Worm (Caenorhabditis elegans): ENCODE results near the gene F38B7.3.

F38B7.3 gene

DNA sequence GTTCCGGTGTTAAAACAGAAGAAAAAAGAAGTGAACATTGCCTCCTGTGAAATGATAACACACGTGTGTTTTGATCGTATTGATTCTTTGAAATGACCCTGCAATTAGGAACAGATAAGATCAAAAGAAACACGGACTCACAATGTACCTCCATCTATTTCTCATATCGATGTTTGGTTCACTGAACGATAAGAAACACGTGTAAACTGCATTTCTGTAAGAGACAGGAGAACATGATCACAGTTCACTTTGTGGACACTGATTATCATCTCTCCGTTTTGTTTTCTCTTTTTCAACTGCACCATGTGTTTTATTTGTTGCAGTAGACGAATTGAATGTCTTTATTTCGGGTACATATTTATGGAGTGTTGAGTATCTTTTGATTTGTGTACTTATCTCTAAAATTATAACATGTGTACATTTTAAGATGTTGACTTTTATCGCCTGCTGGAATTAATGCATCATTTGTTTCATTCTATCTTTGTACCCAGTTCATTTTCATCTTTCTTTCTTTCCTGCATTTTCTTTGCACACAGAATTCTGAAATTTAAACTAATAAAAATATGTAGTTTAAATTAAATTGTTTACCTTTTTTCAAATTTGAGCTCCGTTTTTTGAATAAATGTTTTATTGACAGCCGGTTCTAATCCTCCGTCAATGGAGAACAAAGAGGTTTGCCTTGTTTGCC, 24.0 kb downstream of the F38B7.3 start, which contains the start of the genes H12C20.7 and nhr-68 (continued):
- TF ChIP-seq nhr-25 (tag; optimal IDR thresholded peaks at IDR 0.05; ENCODE audit: borderline replicate concordance, insufficient read depth) (peak; percentile 55), nhr-28 (tag; optimal IDR thresholded peaks at IDR 0.05) (peak; percentile 97), lin-15B (tag; optimal IDR thresholded peaks at IDR 0.05) (no peak), saeg-2 (GFP tag; IDR thresholded peaks at IDR 0.05) (peak; percentile 96), gei-8 (GFP tag; optimal IDR thresholded peaks at IDR 0.05) (peak; percentile 98), F10B5.3 (tag; optimal IDR thresholded peaks at IDR 0.05) (no peak)

DNA sequence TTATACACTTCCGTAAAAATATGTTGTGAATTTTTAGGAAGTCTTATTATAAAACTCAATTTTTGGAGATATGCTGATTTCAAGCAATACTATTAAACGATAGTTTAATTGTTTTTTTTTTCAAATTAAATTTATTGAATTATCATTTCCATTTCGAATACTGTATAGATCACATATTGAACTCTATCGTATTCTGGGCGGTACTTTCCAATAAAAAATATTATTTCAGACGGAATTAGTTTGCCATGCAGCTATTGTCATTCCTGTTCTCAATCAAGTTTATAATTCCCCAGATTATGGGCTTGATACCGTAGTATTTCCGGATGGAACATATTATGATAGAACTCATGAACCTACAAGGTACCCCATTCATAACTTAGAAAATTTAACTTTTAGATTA, 25.7 kb downstream of the F38B7.3 start:
- TF ChIP-seq lim-7 (GFP tag; IDR thresholded peaks at IDR 0.05) (no peak), lin-39 (tag; optimal IDR thresholded peaks at IDR 0.05) (no peak), dmd-6 (GFP tag; IDR thresholded peaks at IDR 0.05) (peak; percentile 57), attf-4 (tag; optimal IDR thresholded peaks at IDR 0.05) (no peak), madf-5 (GFP tag; IDR thresholded peaks at IDR 0.05) (no peak), ztf-7 (tag; optimal IDR thresholded peaks at IDR 0.05) (no peak), ces-1 (GFP tag; optimal IDR thresholded peaks at IDR 0.05) (no peak), T20F7.1 (GFP tag; optimal IDR thresholded peaks at IDR 0.05) (no peak), mdl-1 (tag; optimal IDR thresholded peaks at IDR 0.05) (no peak), nhr-11 (tag; optimal IDR thresholded peaks at IDR 0.05) (no peak), Y5F2A.4 (GFP tag; optimal IDR thresholded peaks at IDR 0.05) (no peak), aly-2 (tag; optimal IDR thresholded peaks at IDR 0.05) (no peak), lir-3 (tag; optimal IDR thresholded peaks at IDR 0.05) (no peak), lsy-2 (tag; optimal IDR thresholded peaks at IDR 0.05) (peak in 1 of 2 experiments; percentile 72), unc-62 (GFP tag; optimal IDR thresholded peaks at IDR 0.05 in 1 of 2) (no peak), unc-62 (tag; optimal IDR thresholded peaks at IDR 0.05) (no peak), hif-1 (tag; optimal IDR thresholded peaks at IDR 0.05) (no peak), zag-1 (tag; optimal IDR thresholded peaks at IDR 0.05) (no peak), daf-16 (GFP tag; optimal IDR thresholded peaks at IDR 0.05) (no peak), daf-16 (tag; optimal IDR thresholded peaks at IDR 0.05) (peak; percentile 52), F26F4.8 (GFP tag; conservative IDR thresholded peaks at IDR 0.05) (no peak), hlh-11 (tag; optimal IDR thresholded peaks at IDR 0.05) (no peak), nhr-28 (tag; optimal IDR thresholded peaks at IDR 0.05) (peak; percentile 39)

DNA sequence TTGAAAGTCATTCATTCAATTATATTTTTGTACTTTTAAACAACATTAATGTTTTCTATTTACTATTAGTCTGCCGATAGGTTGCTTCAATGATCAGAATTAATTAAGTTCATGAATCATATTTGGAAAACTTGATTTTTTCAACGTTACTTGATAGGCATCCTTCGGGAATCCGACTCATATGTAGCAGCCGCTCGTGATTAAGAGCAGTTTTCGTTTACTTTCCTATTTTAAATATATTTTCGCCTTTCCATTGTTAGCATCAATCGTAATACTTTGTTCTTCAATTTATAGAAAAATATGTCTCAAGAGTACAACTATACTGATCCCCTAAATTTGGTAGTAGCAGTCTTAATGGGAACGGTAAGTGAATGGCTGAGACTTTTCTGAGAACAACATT, 31.9 kb downstream of the F38B7.3 start, which contains the start of gene srx-90:
Gene srx-90, plus strand, starts transcription at position 301 of the 400 bp plus-strand sequence.
- TF ChIP-seq ZK337.2 (GFP tag; IDR thresholded peaks at IDR 0.05), result no peak
- no peak for TF ChIP-seq T20F7.1 (GFP tag; optimal IDR thresholded peaks at IDR 0.05)
- TF ChIP-seq nhr-102 (tag; optimal IDR thresholded peaks at IDR 0.05), result no peak
- no peak for TF ChIP-seq mxl-3 (GFP tag; optimal IDR thresholded peaks at IDR 0.05)
- no peak for TF ChIP-seq mxl-2 (GFP tag; conservative IDR thresholded peaks at IDR 0.05)
- TF ChIP-seq unc-130 (GFP tag; optimal IDR thresholded peaks at IDR 0.05), result no peak
- no peak for TF ChIP-seq ceh-28 (tag; optimal IDR thresholded peaks at IDR 0.05)

DNA sequence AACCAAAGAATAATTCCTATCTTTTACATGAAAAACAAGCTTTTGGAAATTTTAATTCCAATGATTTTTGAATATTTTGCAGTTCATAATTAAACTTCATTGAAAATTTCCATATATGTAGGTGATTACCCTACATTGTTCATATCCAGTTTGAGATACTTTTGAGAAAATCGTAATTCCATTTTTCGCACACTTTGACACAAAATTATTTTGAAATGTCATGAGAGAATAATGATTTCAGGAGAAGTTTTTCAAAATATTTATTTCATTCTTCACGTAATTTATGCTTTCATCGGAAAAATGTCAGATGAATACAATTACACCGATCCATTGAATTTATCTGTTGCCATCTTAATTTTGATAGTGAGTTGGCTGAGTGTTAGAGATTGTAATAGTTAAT, 34.3 kb downstream of the F38B7.3 start, which contains the start of gene srx-88:
Gene srx-88, plus strand, starts transcription at position 301 of the 400 bp plus-strand sequence.
- TF ChIP-seq zip-2 (tag; optimal IDR thresholded peaks at IDR 0.05) (no peak), lir-3 (tag; optimal IDR thresholded peaks at IDR 0.05) (no peak), snpc-1.2 (GFP tag; IDR thresholded peaks at IDR 0.05) (no peak), nhr-10 (tag; optimal IDR thresholded peaks at IDR 0.05) (no peak), dmd-6 (GFP tag; IDR thresholded peaks at IDR 0.05) (no peak), nhr-28 (tag; optimal IDR thresholded peaks at IDR 0.05) (no peak), duxl-1 (tag; optimal IDR thresholded peaks at IDR 0.05; ENCODE audit: poor library complexity) (no peak), D1046.2 (GFP tag; IDR thresholded peaks at IDR 0.05) (no peak), fos-1 (tag; optimal IDR thresholded peaks at IDR 0.05) (no peak), mxl-3 (GFP tag; optimal IDR thresholded peaks at IDR 0.05) (no peak), mes-2 (tag; optimal IDR thresholded peaks at IDR 0.05; ENCODE audit: poor library complexity, severe bottlenecking) (no peak), nhr-48 (tag; optimal IDR thresholded peaks at IDR 0.05) (no peak), F26F4.8 (GFP tag; conservative IDR thresholded peaks at IDR 0.05) (no peak), mxl-2 (GFP tag; conservative IDR thresholded peaks at IDR 0.05) (no peak), php-3 (GFP tag; IDR thresholded peaks at IDR 0.05) (no peak), pqm-1 (tag; optimal IDR thresholded peaks at IDR 0.05) (no peak), unc-39 (tag; optimal IDR thresholded peaks at IDR 0.05) (no peak)

Data from whole organism, L4 larva.